Fruit fly (Drosophila melanogaster) whole organism, embryonic: ENCODE results near the gene CG33268.

Source experiments
- BEAF-32 ChIP-seq: fragments of 200-800 bp; sonication (Bioruptor generic); optimal IDR thresholded peaks from 3 replicates; lab custom pipeline; 2017; ENCODE audit warnings: missing biosample characterization, missing genetic modification characterization, mild to moderate bottlenecking, moderate library complexity, missing genetic modification reagents
- Bgb ChIP-seq: fragments of 200-800 bp; sonication (Bioruptor generic); IDR thresholded peaks from 2 replicates; pipeline ENCODE4 v1.3.6; 2022; ENCODE audit warnings: missing biosample characterization, missing genetic modification characterization; ENCODE audit not compliant: partially characterized antibody
- CG10431 ChIP-seq: fragments of 200-800 bp; sonication (Bioruptor generic); optimal IDR thresholded peaks from 3 replicates; lab custom pipeline; 2018; ENCODE audit warnings: missing biosample characterization, mild to moderate bottlenecking, missing genetic modification characterization
- CG11456 ChIP-seq: fragments of 200-800 bp; sonication (Bioruptor generic); IDR thresholded peaks from 3 replicates; pipeline ENCODE4 v1.3.6; 2022; ENCODE audit warnings: missing biosample characterization, missing genetic modification characterization
- CG11504 ChIP-seq: fragments of 200-800 bp; sonication (Bioruptor generic); optimal IDR thresholded peaks from 3 replicates; lab custom pipeline; 2019; ENCODE audit warnings: missing biosample characterization, mild to moderate bottlenecking, missing genetic modification characterization, moderate library complexity
- CG12104 ChIP-seq: fragments of 200-800 bp; sonication (Bioruptor generic); optimal IDR thresholded peaks from 3 replicates; lab custom pipeline; 2016; ENCODE audit warnings: missing biosample characterization, missing genetic modification characterization
- CG12236 ChIP-seq: fragments of 200-800 bp; sonication (Bioruptor generic); optimal IDR thresholded peaks from 2 replicates; lab custom pipeline; 2016; ENCODE audit warnings: missing biosample characterization, missing genetic modification characterization
- CG12942 ChIP-seq: fragments of 200-800 bp; sonication (Bioruptor generic); optimal IDR thresholded peaks from 3 replicates; lab custom pipeline; 2016; ENCODE audit warnings: missing biosample characterization, missing genetic modification characterization
- CG13775 ChIP-seq: fragments of 200-800 bp; sonication (Bioruptor generic); optimal IDR thresholded peaks from 3 replicates; lab custom pipeline; 2017; ENCODE audit warnings: missing biosample characterization, mild to moderate bottlenecking, missing genetic modification characterization
- CG13894 ChIP-seq: fragments of 200-800 bp; sonication (Bioruptor generic); optimal IDR thresholded peaks from 3 replicates; lab custom pipeline; 2018; ENCODE audit warnings: missing biosample characterization, mild to moderate bottlenecking, missing genetic modification characterization, moderate library complexity
- CG17328 ChIP-seq: fragments of 200-800 bp; sonication (Bioruptor generic); IDR thresholded peaks from 2 replicates; pipeline ENCODE4 v1.3.6; 2022; ENCODE audit warnings: missing biosample characterization, missing genetic modification characterization
- CG17912 ChIP-seq: fragments of 200-800 bp; sonication (Bioruptor generic); optimal IDR thresholded peaks from 2 replicates; lab custom pipeline; 2018; ENCODE audit warnings: missing biosample characterization, mild to moderate bottlenecking, missing genetic modification characterization
- CG2199 ChIP-seq: fragments of 200-800 bp; sonication (Bioruptor generic); IDR thresholded peaks from 3 replicates; pipeline ENCODE4 v1.3.6; 2022; ENCODE audit warnings: missing biosample characterization, missing genetic modification characterization
- CG31441 ChIP-seq: fragments of 200-800 bp; sonication (Bioruptor generic); IDR thresholded peaks from 2 replicates; pipeline ENCODE4 v1.3.6; 2022; ENCODE audit warnings: missing biosample characterization, missing genetic modification characterization
- CG32772 ChIP-seq: fragments of 200-800 bp; sonication (Bioruptor generic); IDR thresholded peaks from 2 replicates; pipeline ENCODE4 v1.3.6; 2022; ENCODE audit warnings: missing biosample characterization, missing genetic modification characterization
- CG33213 ChIP-seq: fragments of 200-800 bp; sonication (Bioruptor generic); optimal IDR thresholded peaks from 3 replicates; lab custom pipeline; 2016; ENCODE audit warnings: missing biosample characterization, missing genetic modification characterization
- CG34224 ChIP-seq: fragments of 200-800 bp; sonication (Bioruptor generic); IDR thresholded peaks from 3 replicates; pipeline ENCODE4 v1.3.6; 2022; ENCODE audit warnings: missing biosample characterization, missing genetic modification characterization; ENCODE audit not compliant: partially characterized antibody
- CG4404 ChIP-seq: fragments of 200-800 bp; sonication (Bioruptor generic); IDR thresholded peaks from 2 replicates; pipeline ENCODE4 v1.3.6; 2022; ENCODE audit warnings: missing biosample characterization, missing genetic modification characterization
- CG7271 ChIP-seq: fragments of 200-800 bp; sonication (Bioruptor generic); optimal IDR thresholded peaks from 2 replicates; lab custom pipeline; 2018; ENCODE audit warnings: missing biosample characterization, mild to moderate bottlenecking, missing genetic modification characterization, moderate library complexity
- CG7372 ChIP-seq: fragments of 200-800 bp; sonication (Bioruptor generic); IDR thresholded peaks from 2 replicates; pipeline ENCODE4 v1.3.6; 2022; ENCODE audit warnings: missing biosample characterization, missing genetic modification characterization
- CG7963 ChIP-seq: fragments of 200-800 bp; sonication (Bioruptor generic); IDR thresholded peaks from 3 replicates; pipeline ENCODE4 v1.3.6; 2022; ENCODE audit warnings: missing biosample characterization, missing genetic modification characterization; ENCODE audit not compliant: partially characterized antibody
- CG8388 ChIP-seq: fragments of 200-800 bp; sonication (Bioruptor generic); optimal IDR thresholded peaks from 2 replicates; lab custom pipeline; 2019; ENCODE audit warnings: missing biosample characterization, mild to moderate bottlenecking, missing genetic modification characterization, moderate library complexity
- D19B ChIP-seq: fragments of 200-800 bp; sonication (Bioruptor generic); optimal IDR thresholded peaks from 2 replicates; lab custom pipeline; 2017; ENCODE audit warnings: missing biosample characterization, mild to moderate bottlenecking, missing genetic modification characterization
- HLHmδ ChIP-seq: fragments of 200-800 bp; sonication (Bioruptor generic); optimal IDR thresholded peaks from 2 replicates; lab custom pipeline; 2018; ENCODE audit warnings: missing biosample characterization, mild to moderate bottlenecking, missing genetic modification characterization, moderate library complexity
- HmgZ ChIP-seq: fragments of 200-800 bp; sonication (Bioruptor generic); optimal IDR thresholded peaks from 2 replicates; lab custom pipeline; 2018; ENCODE audit warnings: missing biosample characterization, mild to moderate bottlenecking, missing genetic modification characterization
- NFAT ChIP-seq: fragments of 200-800 bp; sonication (Bioruptor generic); IDR thresholded peaks from 2 replicates; pipeline ENCODE4 v1.3.6; 2022; ENCODE audit warnings: missing biosample characterization, missing genetic modification characterization
- Nf-YC ChIP-seq: fragments of 200-800 bp; optimal IDR thresholded peaks from 3 replicates; lab custom pipeline; 2019; ENCODE audit warnings: missing biosample characterization, mild to moderate bottlenecking, missing genetic modification characterization, moderate library complexity
- Oaz ChIP-seq: fragments of 200-800 bp; sonication (Bioruptor generic); IDR thresholded peaks from 2 replicates; pipeline ENCODE4 v1.3.6; 2022; ENCODE audit warnings: missing biosample characterization, missing genetic modification characterization
- Poxn ChIP-seq: fragments of 200-800 bp; sonication (Bioruptor generic); IDR thresholded peaks from 2 replicates; pipeline ENCODE4 v1.3.6; 2022; ENCODE audit warnings: missing biosample characterization, missing genetic modification characterization
- Rfx ChIP-seq: fragments of 200-800 bp; sonication (Bioruptor generic); IDR thresholded peaks from 2 replicates; pipeline ENCODE4 v1.3.6; 2022; ENCODE audit warnings: missing biosample characterization, missing genetic modification characterization
- aop ChIP-seq: fragments of 200-800 bp; sonication (Bioruptor generic); IDR thresholded peaks from 2 replicates; pipeline ENCODE4 v1.3.6; 2022; ENCODE audit warnings: missing biosample characterization, missing genetic modification characterization
- ap ChIP-seq: fragments of 200-800 bp; sonication (Bioruptor generic); IDR thresholded peaks from 2 replicates; pipeline ENCODE4 v1.3.6; 2022; ENCODE audit warnings: missing biosample characterization, missing genetic modification characterization
- ase ChIP-seq: fragments of 200-800 bp; sonication (Bioruptor generic); IDR thresholded peaks from 3 replicates; pipeline ENCODE4 v1.3.6; 2022; ENCODE audit warnings: missing biosample characterization, missing genetic modification characterization
- bowl ChIP-seq: fragments of 200-800 bp; sonication (Bioruptor generic); IDR thresholded peaks from 2 replicates; pipeline ENCODE4 v1.3.6; 2022; ENCODE audit warnings: missing biosample characterization, missing genetic modification characterization
- bsh ChIP-seq, 2 experiments: fragments of 200-800 bp; sonication (Bioruptor generic); optimal IDR thresholded peaks; 2 replicates each; lab custom pipeline; 2017 to 2018; ENCODE audit warnings: mild to moderate bottlenecking in 2 of 2, missing biosample characterization in 2 of 2, missing genetic modification characterization in 2 of 2, moderate library complexity in 1 of 2
- chif ChIP-seq, 2 experiments: fragments of 200-800 bp; sonication (Bioruptor generic); optimal IDR thresholded peaks; 3 replicates each; lab custom pipeline; 2016; ENCODE audit warnings: missing biosample characterization in 2 of 2, missing genetic modification characterization in 2 of 2
- fd96Cb ChIP-seq: fragments of 200-800 bp; sonication (Bioruptor generic); optimal IDR thresholded peaks from 2 replicates; lab custom pipeline; 2018; ENCODE audit warnings: missing biosample characterization, mild to moderate bottlenecking, missing genetic modification characterization, moderate library complexity
- gsb ChIP-seq: fragments of 200-800 bp; sonication (Bioruptor generic); IDR thresholded peaks from 2 replicates; pipeline ENCODE4 v1.3.6; 2022; ENCODE audit warnings: missing biosample characterization, missing genetic modification characterization
- lbe ChIP-seq: fragments of 200-800 bp; sonication (Bioruptor generic); optimal IDR thresholded peaks from 2 replicates; lab custom pipeline; 2016; ENCODE audit warnings: missing biosample characterization, mild to moderate bottlenecking, missing genetic modification characterization
- lov ChIP-seq, 2 experiments: fragments of 200-800 bp in 1 of 2; fragments of >200 bp in 1 of 2; sonication (Bioruptor generic) in 1 of 2; IDR thresholded peaks in 1 of 2; optimal IDR thresholded peaks in 1 of 2; 2 replicates in 1 of 2; 3 replicates in 1 of 2; pipeline versions ENCODE4 v1.3.6 to Lab custom; 2017 to 2022; ENCODE audit warnings: missing biosample characterization in 1 of 2, missing genetic modification characterization in 1 of 2
- phol ChIP-seq: fragments of 200-800 bp; sonication (Bioruptor generic); optimal IDR thresholded peaks from 3 replicates; lab custom pipeline; 2018; ENCODE audit warnings: missing biosample characterization, mild to moderate bottlenecking, missing genetic modification characterization, moderate library complexity
- ro ChIP-seq: fragments of 200-800 bp; sonication (Bioruptor generic); IDR thresholded peaks from 2 replicates; pipeline ENCODE4 v1.3.6; 2022; ENCODE audit warnings: missing biosample characterization, missing genetic modification characterization
- sob ChIP-seq: fragments of 200-800 bp; sonication (Bioruptor generic); IDR thresholded peaks from 2 replicates; pipeline ENCODE4 v1.3.6; 2022; ENCODE audit warnings: missing biosample characterization, missing genetic modification characterization
- sr ChIP-seq: fragments of 200-800 bp; sonication (Bioruptor generic); IDR thresholded peaks from 3 replicates; pipeline ENCODE4 v1.3.6; 2022; ENCODE audit warnings: missing biosample characterization, missing genetic modification characterization
- twi ChIP-seq: fragments of 200-800 bp; optimal IDR thresholded peaks from 2 replicates; lab custom pipeline; 2019; ENCODE audit warnings: missing biosample characterization, mild to moderate bottlenecking, missing genetic modification characterization, moderate library complexity
- wek ChIP-seq: fragments of 200-800 bp; sonication (Bioruptor generic); optimal IDR thresholded peaks from 3 replicates; lab custom pipeline; 2018; ENCODE audit warnings: missing biosample characterization, mild to moderate bottlenecking, missing genetic modification characterization, moderate library complexity
- zen ChIP-seq: fragments of 200-800 bp; sonication (Bioruptor generic); optimal IDR thresholded peaks from 3 replicates; lab custom pipeline; 2018; ENCODE audit warnings: missing biosample characterization, mild to moderate bottlenecking, missing genetic modification characterization, moderate library complexity
- zfh1 ChIP-seq: fragments of 200-800 bp; sonication (Bioruptor generic); IDR thresholded peaks from 3 replicates; pipeline ENCODE4 v1.3.6; 2022; ENCODE audit warnings: missing biosample characterization, missing genetic modification characterization

CG33268 gene

DNA sequence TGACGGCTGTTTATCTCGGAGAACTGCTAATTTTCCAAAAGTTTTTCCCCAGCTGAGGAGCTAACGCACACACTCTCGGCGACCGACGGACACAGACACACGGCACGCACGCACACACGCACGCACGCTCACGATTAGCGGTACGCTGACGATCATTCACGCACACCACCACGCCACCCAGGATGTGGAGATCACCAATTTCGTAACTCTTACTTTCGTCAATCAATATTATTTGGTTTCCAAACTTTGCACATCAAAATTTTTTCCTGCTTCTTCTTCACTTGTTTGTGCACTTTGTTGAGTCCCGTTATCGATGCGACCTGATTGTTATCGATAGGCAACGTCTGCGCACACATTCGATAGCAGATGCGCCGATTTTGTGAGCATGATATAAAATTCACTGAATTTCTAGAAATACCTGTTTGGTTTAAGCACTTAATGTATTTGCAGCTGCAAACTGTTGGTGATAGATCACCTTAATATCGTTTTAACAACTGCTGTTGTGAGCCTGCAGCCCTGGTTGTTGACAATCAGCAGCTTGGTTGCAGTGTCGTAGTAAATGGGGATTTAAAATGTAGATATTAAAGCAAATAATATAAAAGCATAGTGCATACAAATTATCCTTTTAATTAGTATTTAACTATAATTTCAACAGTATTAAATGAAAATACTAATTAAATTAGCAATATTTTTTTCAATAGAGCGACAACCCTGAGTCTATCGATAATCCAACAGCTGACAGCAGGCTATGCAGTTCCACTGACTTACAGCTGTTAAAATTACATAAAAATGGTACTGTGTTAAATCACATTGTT is 28.9 kb downstream of the CG33268 start, which contains the start of the genes CG7394 and Mob2 (continued):
- TF ChIP-seq bsh (GFP tag; optimal IDR thresholded peaks at IDR 0.05; lab: Kevin White, UChicago) (peak in 1 of 2 experiments; percentile 94), CG12942 (GFP tag; lab: Kevin White, UChicago) (peak; percentile 88), ase (GFP tag; lab: Robert Waterston, UW) (peak; percentile 81), bowl (GFP tag; lab: Robert Waterston, UW) (peak; percentile 80), CG13894 (tag; lab: Kevin White, UChicago) (peak; percentile 70), chif (GFP tag; optimal IDR thresholded peaks at IDR 0.05; lab: Kevin White, UChicago) (peak; percentile 77 to 84), Poxn (GFP tag; lab: Robert Waterston, UW) (peak; percentile 79), CG17328 (GFP tag; lab: Robert Waterston, UW) (peak; percentile 92), CG7372 (peak; percentile 90), sob (GFP tag; lab: Robert Waterston, UW) (peak; percentile 93), ap (GFP tag; lab: Robert Waterston, UW) (peak; percentile 88), CG7963 (GFP tag; lab: Robert Waterston, UW) (peak; percentile 53; the same call in 1 of the 3 replicates), lbe (peak; percentile 88), HLHmδ (no peak), ro (GFP tag; lab: Robert Waterston, UW) (peak; percentile 45; the same call in 1 of the 2 replicates), aop (no peak), wek (GFP tag; lab: Kevin White, UChicago) (no peak), CG11504 (peak; percentile 89), CG33213 (peak; percentile 77), Bgb (GFP tag; lab: Robert Waterston, UW) (peak; percentile 83), Rfx (GFP tag; lab: Robert Waterston, UW) (peak; percentile 94), CG32772 (GFP tag; lab: Robert Waterston, UW) (peak; percentile 91), sr (GFP tag; lab: Robert Waterston, UW) (peak; percentile 51; the same call in 1 of the 3 replicates), CG31441 (GFP tag; lab: Robert Waterston, UW) (peak; percentile 84), HmgZ (tag; lab: Kevin White, UChicago) (peak; percentile 92), CG4404 (GFP tag; lab: Robert Waterston, UW) (peak; percentile 79), CG34224 (peak; percentile 87), zen (tag; lab: Kevin White, UChicago) (peak; percentile 79), D19B (GFP tag; lab: Kevin White, UChicago) (peak; percentile 27), CG13775 (GFP tag; lab: Kevin White, UChicago) (peak; percentile 94), CG8388 (peak; percentile 81), CG11456 (GFP tag; lab: Robert Waterston, UW) (peak; percentile 93), lov (optimal IDR thresholded peaks at IDR 0.05; lab: Kevin White, UChicago) (no peak), lov (GFP tag; IDR thresholded peaks at IDR 0.05; lab: Robert Waterston, UW) (peak; percentile 79; the same call in 1 of the 3 replicates), CG12104 (GFP tag; lab: Kevin White, UChicago) (peak; percentile 73), zfh1 (GFP tag; lab: Robert Waterston, UW) (peak; percentile 89), CG10431 (GFP tag; lab: Kevin White, UChicago) (peak; percentile 44), Nf-YC (tag; lab: Kevin White, UChicago) (peak; percentile 76), Oaz (GFP tag; lab: Robert Waterston, UW) (peak; percentile 79), twi (tag; lab: Kevin White, UChicago) (peak; percentile 80), CG2199 (GFP tag; lab: Robert Waterston, UW) (no peak), CG7271 (tag; lab: Kevin White, UChicago) (peak; percentile 68), CG17912 (GFP tag; lab: Kevin White, UChicago) (peak; percentile 52), fd96Cb (peak; percentile 87), gsb (GFP tag; lab: Robert Waterston, UW) (peak; percentile 85), NFAT (peak; percentile 91), phol (tag; lab: Kevin White, UChicago) (peak; percentile 90), CG12236 (peak; percentile 57), BEAF-32 (GFP tag; lab: Kevin White, UChicago) (peak; percentile 91)
